Fruit fly (Drosophila melanogaster): ENCODE data around the gene Lsd-2.

Gene Lsd-2

dm6 chrX:15022219-15022618 is 53.8 kb downstream of the Lsd-2 start (continued):
- TF ChIP-seq luna (GFP tag; optimal IDR thresholded peaks at IDR 0.05) (peak; percentile 68), Blimp-1 (GFP tag; optimal IDR thresholded peaks at IDR 0.05) (peak; percentile 84), CG3995 (GFP tag; optimal IDR thresholded peaks at IDR 0.05) (peak; percentile 12), MBD-R2 (GFP tag; IDR thresholded peaks at IDR 0.05) (peak; percentile 67), gt (GFP tag; IDR thresholded peaks at IDR 0.05) (peak; percentile 63), ken (GFP tag; IDR thresholded peaks at IDR 0.05) (peak; percentile 86), zen2 (GFP tag; IDR thresholded peaks at IDR 0.05; ENCODE audit: partially characterized antibody) (no peak), D19B (GFP tag; optimal IDR thresholded peaks at IDR 0.05) (peak; percentile 62), kay (GFP tag; optimal IDR thresholded peaks at IDR 0.05) (peak; percentile 59), Optix (GFP tag; IDR thresholded peaks at IDR 0.05) (peak; percentile 86), cas (GFP tag; IDR thresholded peaks at IDR 0.05) (no peak), crp (GFP tag; optimal IDR thresholded peaks at IDR 0.05) (peak in 1 of 2 experiments; percentile 36), al (GFP tag; IDR thresholded peaks at IDR 0.05) (peak; percentile 72), CG7271 (tag; optimal IDR thresholded peaks at IDR 0.05) (no peak), Taf1 (GFP tag; IDR thresholded peaks at IDR 0.05) (peak; percentile 58; the same call in 1 of the 2 replicates), BEAF-32 (GFP tag; optimal IDR thresholded peaks at IDR 0.05) (no peak), CoRest (tag; optimal IDR thresholded peaks at IDR 0.05) (peak; percentile 89), CG6765 (GFP tag; optimal IDR thresholded peaks at IDR 0.05) (peak; percentile 46), shn (GFP tag; optimal IDR thresholded peaks at IDR 0.05) (peak; percentile 77), CG34376 (GFP tag; optimal IDR thresholded peaks at IDR 0.05) (peak; percentile 59), CG32532 (GFP tag; IDR thresholded peaks at IDR 0.05) (peak; percentile 82), Bdp1 (GFP tag; optimal IDR thresholded peaks at IDR 0.05) (peak; percentile 73), CG13123 (GFP tag; optimal IDR thresholded peaks at IDR 0.05) (peak; percentile 58), Stat92E (GFP tag; optimal IDR thresholded peaks at IDR 0.05) (no peak), CG9609 (GFP tag; optimal IDR thresholded peaks at IDR 0.05) (peak; percentile 82), crol (GFP tag; IDR thresholded peaks at IDR 0.05) (no peak), Ravus (GFP tag; IDR thresholded peaks at IDR 0.05) (peak; percentile 61), CG2129 (GFP tag; IDR thresholded peaks at IDR 0.05; ENCODE audit: partially characterized antibody) (no peak), prd (optimal IDR thresholded peaks at IDR 0.05) (no peak), prd (GFP tag; IDR thresholded peaks at IDR 0.05) (peak; percentile 87), pum (GFP tag; optimal IDR thresholded peaks at IDR 0.05) (peak; percentile 87), CG5245 (GFP tag; optimal IDR thresholded peaks at IDR 0.05) (peak; percentile 85), tio (GFP tag; optimal IDR thresholded peaks at IDR 0.05) (peak; percentile 87), schlank (tag; optimal IDR thresholded peaks at IDR 0.05) (peak; percentile 71), unc-4 (GFP tag; IDR thresholded peaks at IDR 0.05; ENCODE audit: partially characterized antibody) (no peak), gro (GFP tag; optimal IDR thresholded peaks at IDR 0.05) (peak; percentile 88), bbx (GFP tag; IDR thresholded peaks at IDR 0.05; ENCODE audit: partially characterized antibody) (no peak), zfh1 (GFP tag; IDR thresholded peaks at IDR 0.05) (peak; percentile 88), CG11560 (tag; IDR thresholded peaks at IDR 0.05) (peak; percentile 62; the same call in 2 of the 3 replicates), CG11723 (GFP tag; optimal IDR thresholded peaks at IDR 0.05) (peak; percentile 56), CG4820 (GFP tag; optimal IDR thresholded peaks at IDR 0.05) (peak; percentile 81), insv (GFP tag; optimal IDR thresholded peaks at IDR 0.05) (peak in 1 of 2 experiments; percentile 21), wor (GFP tag; IDR thresholded peaks at IDR 0.05) (peak; percentile 69), croc (GFP tag; conservative IDR thresholded peaks at IDR 0.05) (peak; percentile 68), ssp (GFP tag; IDR thresholded peaks at IDR 0.05) (peak; percentile 60), Drgx (GFP tag; IDR thresholded peaks at IDR 0.05) (peak; percentile 61), crc (GFP tag; optimal IDR thresholded peaks at IDR 0.05) (peak; percentile 78), CG16813 (GFP tag; IDR thresholded peaks at IDR 0.05; ENCODE audit: partially characterized antibody) (no peak), CG14965 (GFP tag; optimal IDR thresholded peaks at IDR 0.05; ENCODE audit: borderline replicate concordance) (peak; percentile 64), CG18619 (GFP tag; optimal IDR thresholded peaks at IDR 0.05) (peak; percentile 81), CG14050 (GFP tag; IDR thresholded peaks at IDR 0.05) (peak; percentile 76)
